Worm (Caenorhabditis elegans): Measurements from ENCODE around the gene col-160.
"Not testable (repeated sequence)": the region's sequence is repeated elsewhere in the genome, so short reads cannot be mapped to it uniquely, and the experiment has no call there.

DNA sequence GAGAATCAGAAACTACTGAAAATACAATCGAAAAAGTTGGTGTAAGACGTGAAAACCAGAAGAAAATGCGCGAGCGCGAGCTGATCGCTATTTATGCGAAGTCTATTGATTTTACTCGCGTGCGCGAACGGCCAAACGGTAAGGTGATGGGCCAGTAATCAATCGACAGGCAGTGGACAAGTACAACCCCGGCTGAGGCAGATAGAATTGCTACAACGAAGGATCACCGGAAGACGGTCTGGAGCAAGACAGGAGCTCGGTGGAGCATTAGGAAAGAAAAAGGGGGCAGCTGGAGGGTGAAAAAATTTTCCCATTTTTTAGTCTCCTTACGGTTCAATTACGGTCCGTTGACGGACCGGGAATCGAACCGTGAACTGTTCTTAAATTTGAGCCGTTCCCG lies 37.7 kb upstream of the col-160 start:
- not testable (repeated sequence) for TF ChIP-seq unc-130 (GFP tag; optimal IDR thresholded peaks at IDR 0.05); ztf-11 (tag; optimal IDR thresholded peaks at IDR 0.05); aha-1 (tag); dve-1 (tag; optimal IDR thresholded peaks at IDR 0.05; ENCODE audit: insufficient read depth); ceh-82 (tag; optimal IDR thresholded peaks at IDR 0.05); nhr-237 (tag; optimal IDR thresholded peaks at IDR 0.05); ceh-32 (tag; optimal IDR thresholded peaks at IDR 0.05; ENCODE audit: poor library complexity); nhr-11 (tag; optimal IDR thresholded peaks at IDR 0.05); lin-39 (tag; optimal IDR thresholded peaks at IDR 0.05)
- 0 out of 2 replicates have a peak, but pooled peaks have one; percentile 9 for TF ChIP-seq ceh-44 (GFP tag; IDR thresholded peaks at IDR 0.05)
